Worm (Caenorhabditis elegans) whole organism, L3 larva: ENCODE measurements around the gene F22B5.5.

Source experiments
- R02D3.7 ChIP-seq: fragments of 150-350 bp; optimal IDR thresholded peaks from 2 replicates; lab custom pipeline; 2014; ENCODE audit warnings: missing biosample characterization, missing genetic modification characterization
- aly-2 ChIP-seq: fragments of 150-350 bp; optimal IDR thresholded peaks from 2 replicates; lab custom pipeline; 2014; ENCODE audit warnings: missing biosample characterization, missing genetic modification characterization
- ceh-28 ChIP-seq: fragments of 150-350 bp; optimal IDR thresholded peaks from 2 replicates; lab custom pipeline; 2014; ENCODE audit warnings: missing biosample characterization, missing genetic modification reagents, missing genetic modification characterization
- ceh-82 ChIP-seq: fragments of 150-350 bp; optimal IDR thresholded peaks from 2 replicates; lab custom pipeline; 2014; ENCODE audit warnings: missing biosample characterization, missing genetic modification characterization
- egl-27 ChIP-seq: sonication (generic microtip); optimal IDR thresholded peaks from 4 replicates; lab custom pipeline; 2017; ENCODE audit warnings: missing biosample characterization, missing genetic modification reagents, missing genetic modification characterization
- egl-5 ChIP-seq: fragments of 150-350 bp; optimal IDR thresholded peaks from 2 replicates; lab custom pipeline; 2017; ENCODE audit warnings: missing biosample characterization, missing genetic modification reagents, missing genetic modification characterization, inconsistent platforms
- elt-1 ChIP-seq: fragments of 150-350 bp; optimal IDR thresholded peaks from 2 replicates; lab custom pipeline; 2014; ENCODE audit warnings: missing biosample characterization, missing genetic modification characterization
- elt-3 ChIP-seq, 3 experiments: fragments of 150-350 bp in 1 of 3; sonication (generic microtip) in 2 of 3; optimal IDR thresholded peaks; 2 replicates in 2 of 3; 4 replicates in 1 of 3; lab custom pipeline; 2014 to 2017; ENCODE audit warnings: missing biosample characterization in 3 of 3, missing genetic modification characterization in 3 of 3
- fkh-10 ChIP-seq: sonication (generic microtip); optimal IDR thresholded peaks from 2 replicates; lab custom pipeline; 2017; ENCODE audit warnings: missing biosample characterization, missing genetic modification reagents, missing genetic modification characterization
- fkh-2 ChIP-seq: fragments of 150-350 bp; optimal IDR thresholded peaks from 2 replicates; lab custom pipeline; 2014; ENCODE audit warnings: missing biosample characterization, missing genetic modification reagents, missing genetic modification characterization
- fos-1 ChIP-seq: fragments of 150-350 bp; optimal IDR thresholded peaks from 2 replicates; lab custom pipeline; 2014; ENCODE audit warnings: missing biosample characterization, missing genetic modification characterization
- hmg-11 ChIP-seq: sonication (generic microtip); optimal IDR thresholded peaks from 2 replicates; lab custom pipeline; 2016; ENCODE audit warnings: missing genetic modification characterization, missing compliant biosample characterization
- lin-39 ChIP-seq: fragments of 150-350 bp; optimal IDR thresholded peaks from 2 replicates; lab custom pipeline; 2018; ENCODE audit warnings: missing biosample characterization, missing genetic modification reagents, missing genetic modification characterization
- mdl-1 ChIP-seq: fragments of 150-350 bp; optimal IDR thresholded peaks from 2 replicates; lab custom pipeline; 2014; ENCODE audit warnings: missing biosample characterization, missing genetic modification characterization
- mml-1 ChIP-seq: fragments of 150-350 bp; sonication (generic microtip); optimal IDR thresholded peaks from 3 replicates; lab custom pipeline; 2014; ENCODE audit warnings: missing biosample characterization, missing genetic modification characterization
- nfya-1 ChIP-seq: sonication (generic microtip); optimal IDR thresholded peaks from 2 replicates; lab custom pipeline; 2017; ENCODE audit warnings: missing genetic modification characterization, mild to moderate bottlenecking, missing compliant biosample characterization, antibody characterized with exemption, moderate library complexity; ENCODE audit not compliant: insufficient read depth
- nhr-12 ChIP-seq: fragments of 150-350 bp; optimal IDR thresholded peaks from 2 replicates; lab custom pipeline; 2014; ENCODE audit warnings: missing biosample characterization, missing genetic modification characterization
- nhr-23 ChIP-seq: fragments of 150-350 bp; optimal IDR thresholded peaks from 2 replicates; lab custom pipeline; 2014; ENCODE audit warnings: missing biosample characterization, missing genetic modification reagents, missing genetic modification characterization
- nhr-237 ChIP-seq: fragments of 150-350 bp; optimal IDR thresholded peaks from 2 replicates; lab custom pipeline; 2014; ENCODE audit warnings: missing biosample characterization, missing genetic modification characterization
- nhr-25 ChIP-seq: sonication (generic microtip); optimal IDR thresholded peaks from 2 replicates; lab custom pipeline; 2017; ENCODE audit warnings: missing biosample characterization, missing genetic modification characterization
- nhr-28 ChIP-seq: fragments of 150-350 bp; optimal IDR thresholded peaks from 2 replicates; lab custom pipeline; 2014; ENCODE audit warnings: missing biosample characterization, missing genetic modification characterization
- nhr-43 ChIP-seq: sonication (generic microtip); optimal IDR thresholded peaks from 2 replicates; lab custom pipeline; 2016; ENCODE audit warnings: mild to moderate bottlenecking, missing genetic modification characterization, missing compliant biosample characterization; ENCODE audit not compliant: poor library complexity, severe bottlenecking
- nhr-67 ChIP-seq: fragments of 150-350 bp; optimal IDR thresholded peaks from 2 replicates; lab custom pipeline; 2014; ENCODE audit warnings: missing biosample characterization, missing genetic modification characterization
- nhr-76 ChIP-seq: fragments of 150-350 bp; sonication (generic microtip); optimal IDR thresholded peaks from 5 replicates; lab custom pipeline; 2014; ENCODE audit warnings: missing biosample characterization, missing genetic modification characterization
- pha-4 ChIP-seq: fragments of 150-350 bp; optimal IDR thresholded peaks from 2 replicates; lab custom pipeline; 2014; ENCODE audit warnings: missing biosample characterization, missing genetic modification reagents, missing genetic modification characterization
- pqm-1 ChIP-seq: fragments of 150-350 bp; optimal IDR thresholded peaks from 2 replicates; lab custom pipeline; 2017; ENCODE audit warnings: missing biosample characterization, missing genetic modification characterization, inconsistent platforms
- sea-2 ChIP-seq: fragments of 150-350 bp; sonication (generic microtip); optimal IDR thresholded peaks from 4 replicates; lab custom pipeline; 2014; ENCODE audit warnings: missing biosample characterization, missing genetic modification reagents, missing genetic modification characterization
- skn-1 ChIP-seq: fragments of 150-350 bp; optimal IDR thresholded peaks from 2 replicates; lab custom pipeline; 2014; ENCODE audit warnings: missing biosample characterization, missing genetic modification characterization
- snpc-4 ChIP-seq: fragments of 150-350 bp; optimal IDR thresholded peaks from 2 replicates; lab custom pipeline; 2014; ENCODE audit warnings: missing biosample characterization, missing genetic modification characterization
- unc-62 ChIP-seq: fragments of 150-350 bp; sonication (generic microtip); optimal IDR thresholded peaks from 4 replicates; lab custom pipeline; 2014; ENCODE audit warnings: missing biosample characterization, missing genetic modification reagents, missing genetic modification characterization
- ztf-4 ChIP-seq: fragments of 150-350 bp; optimal IDR thresholded peaks from 2 replicates; lab custom pipeline; 2014; ENCODE audit warnings: missing biosample characterization, missing genetic modification characterization

F22B5.5 gene

ce11 chrII:8454513-8454912, at the start of gene F22B5.5:
Gene F22B5.5 (minus strand): TSS chrII:8454613.
- TF ChIP-seq fkh-10 (GFP tag; lab: Kevin White, UChicago) (no peak), fos-1 (tag; lab: Kevin White, UChicago) (no peak), R02D3.7 (tag; lab: Kevin White, UChicago) (no peak), nhr-76 (tag; lab: Kevin White, UChicago) (no peak), snpc-4 (tag; lab: Kevin White, UChicago) (no peak), nhr-28 (no peak), skn-1 (tag; lab: Kevin White, UChicago) (no peak), nhr-12 (tag; lab: Kevin White, UChicago) (no peak), elt-1 (tag; lab: Kevin White, UChicago) (no peak), nhr-43 (tag; lab: Kevin White, UChicago) (no peak), ceh-28 (tag; lab: Kevin White, UChicago) (no peak), sea-2 (GFP tag; lab: Kevin White, UChicago) (no peak), elt-3 (tag; optimal IDR thresholded peaks at IDR 0.05; lab: Kevin White, UChicago) (no peak)

ce11 chrII:8499021-8499420, 44.6 kb upstream of the F22B5.5 start:
- no peak for TF ChIP-seq ceh-28 (tag; lab: Kevin White, UChicago)
- peak; percentile 18 for TF ChIP-seq lin-39 (tag; lab: Kevin White, UChicago)

ce11 chrII:8498173-8498572, 43.8 kb upstream of the F22B5.5 start:
- TF ChIP-seq fkh-10 (GFP tag; lab: Kevin White, UChicago) (no peak), elt-3 (tag; optimal IDR thresholded peaks at IDR 0.05; lab: Kevin White, UChicago) (no peak), nhr-237 (tag; lab: Kevin White, UChicago) (no peak), skn-1 (tag; lab: Kevin White, UChicago) (no peak), nhr-76 (tag; lab: Kevin White, UChicago) (no peak), mdl-1 (tag; lab: Kevin White, UChicago) (no peak)

ce11 chrII:8496184-8496583, 41.8 kb upstream of the F22B5.5 start:
- no peak for TF ChIP-seq nfya-1 (tag; lab: Kevin White, UChicago)
- peak; percentile 31 for TF ChIP-seq lin-39 (tag; lab: Kevin White, UChicago)
- TF ChIP-seq nhr-43 (tag; lab: Kevin White, UChicago): no peak
- peak; percentile 13 for TF ChIP-seq egl-5 (tag; lab: Kevin White, UChicago)
- TF ChIP-seq, all 47 proteins: peak for 2

- TF ChIP-seq ztf-4: no peak
- peak; percentile 51 for TF ChIP-seq elt-1 (tag; lab: Kevin White, UChicago)
- TF ChIP-seq nhr-25 (tag; lab: Kevin White, UChicago): peak; percentile 1
- no peak for TF ChIP-seq unc-62 (GFP tag; lab: Kevin White, UChicago)
- no peak for TF ChIP-seq elt-3 (tag; optimal IDR thresholded peaks at IDR 0.05; lab: Kevin White, UChicago)
- no peak for TF ChIP-seq skn-1 (tag; lab: Kevin White, UChicago)
- no peak for TF ChIP-seq egl-27 (tag; lab: Kevin White, UChicago)
- TF ChIP-seq, all 47 proteins: peak for 2
Measured at ce11 chrII:8494228-8494717, 39.9 kb upstream of the F22B5.5 start, which contains the start of gene M05D6.9. Gene M05D6.9 (plus strand): TSS chrII:8494278.

- no peak for TF ChIP-seq pha-4
- no peak for TF ChIP-seq nhr-67 (tag; lab: Kevin White, UChicago)
- TF ChIP-seq fkh-2: no peak
- no peak for TF ChIP-seq ztf-4
- no peak for TF ChIP-seq lin-39 (tag; lab: Kevin White, UChicago)
- TF ChIP-seq nhr-23 (tag; lab: Kevin White, UChicago): no peak
- TF ChIP-seq pqm-1: no peak
- no peak for TF ChIP-seq aly-2 (tag; lab: Kevin White, UChicago)
- no peak for TF ChIP-seq sea-2 (GFP tag; lab: Kevin White, UChicago)
- no peak for TF ChIP-seq egl-27 (tag; lab: Kevin White, UChicago)
- TF ChIP-seq hmg-11 (tag; lab: Kevin White, UChicago): no peak
- TF ChIP-seq nhr-12 (tag; lab: Kevin White, UChicago): no peak
- TF ChIP-seq ceh-82 (tag; lab: Kevin White, UChicago): no peak
- TF ChIP-seq skn-1 (tag; lab: Kevin White, UChicago): no peak
- no peak for TF ChIP-seq mml-1 (tag; lab: Kevin White, UChicago)
Measured at ce11 chrII:8488123-8488522, 33.7 kb upstream of the F22B5.5 start.
